Fruit fly (Drosophila melanogaster): ENCODE results near the gene Npc2d.

The Npc2d gene

DNA sequence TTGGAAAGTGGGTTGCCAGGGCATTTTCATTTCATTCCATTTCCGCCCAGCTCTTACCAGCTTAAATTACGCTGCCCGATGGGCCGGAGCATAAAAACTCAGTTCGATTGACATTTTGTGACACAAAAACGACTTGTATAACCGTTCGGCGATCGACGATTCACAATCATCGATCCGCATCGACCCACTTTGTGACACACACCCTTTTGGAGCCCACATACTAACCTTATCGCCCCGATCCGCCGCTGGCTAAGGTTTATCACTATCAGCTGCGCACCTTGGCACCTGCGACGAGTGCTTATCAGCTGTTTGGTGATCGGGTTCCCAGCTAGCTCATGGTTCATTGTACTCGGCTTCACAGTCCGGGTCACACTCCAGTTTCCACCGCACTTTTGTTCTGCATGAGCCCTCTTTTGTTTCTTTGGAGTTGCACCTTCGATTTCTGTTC, 43.5 kb upstream of the Npc2d start (continued):
- TF ChIP-seq crp (GFP tag; optimal IDR thresholded peaks at IDR 0.05): peak in 1 of 2 experiments; percentile 7
- TF ChIP-seq CG3065 (GFP tag; optimal IDR thresholded peaks at IDR 0.05): no peak
- TF ChIP-seq CG11696 (GFP tag; IDR thresholded peaks at IDR 0.05): peak; percentile 67
- no peak for TF ChIP-seq repo (GFP tag; optimal IDR thresholded peaks at IDR 0.05)
- TF ChIP-seq C15 (GFP tag; IDR thresholded peaks at IDR 0.05): 0 out of 3 replicates have a peak, but pooled peaks have one; percentile 35
- TF ChIP-seq HmgZ (tag; optimal IDR thresholded peaks at IDR 0.05): peak; percentile 60
- no peak for TF ChIP-seq CG7357 (GFP tag; IDR thresholded peaks at IDR 0.05)
- TF ChIP-seq sug (tag; optimal IDR thresholded peaks at IDR 0.05): peak; percentile 92
- no peak for TF ChIP-seq Xbp1 (GFP tag; optimal IDR thresholded peaks at IDR 0.05)
- TF ChIP-seq pan (optimal IDR thresholded peaks at IDR 0.05): no peak
- peak in 1 of 2 experiments; percentile 16 for TF ChIP-seq pan (GFP tag; optimal IDR thresholded peaks at IDR 0.05 in 1 of 2, IDR thresholded peaks at IDR 0.05 in 1 of 2)
- no peak for TF ChIP-seq CG6689 (GFP tag; IDR thresholded peaks at IDR 0.05)
- no peak for TF ChIP-seq Asciz (GFP tag; optimal IDR thresholded peaks at IDR 0.05)
- no peak for TF ChIP-seq mam (GFP tag; optimal IDR thresholded peaks at IDR 0.05)
- TF ChIP-seq CG13775 (GFP tag; optimal IDR thresholded peaks at IDR 0.05): no peak
- no peak for TF ChIP-seq vnd (GFP tag; IDR thresholded peaks at IDR 0.05; ENCODE audit: partially characterized antibody)
- TF ChIP-seq CG1832 (GFP tag; optimal IDR thresholded peaks at IDR 0.05): no peak
- no peak for TF ChIP-seq h (optimal IDR thresholded peaks at IDR 0.05)
- no peak for TF ChIP-seq CG18476 (GFP tag; optimal IDR thresholded peaks at IDR 0.05)
- TF ChIP-seq CG12219 (GFP tag; optimal IDR thresholded peaks at IDR 0.05): peak; percentile 8
- TF ChIP-seq CG13624 (GFP tag; optimal IDR thresholded peaks at IDR 0.05): no peak
- no peak for TF ChIP-seq Drgx (GFP tag; IDR thresholded peaks at IDR 0.05)
- TF ChIP-seq sisA (GFP tag; IDR thresholded peaks at IDR 0.05): no peak
- TF ChIP-seq Bdp1 (GFP tag; optimal IDR thresholded peaks at IDR 0.05): no peak
- no peak for TF ChIP-seq Side (GFP tag; optimal IDR thresholded peaks at IDR 0.05)
- 0 out of 3 replicates have a peak, but pooled peaks have one; percentile 17 for TF ChIP-seq so (GFP tag; IDR thresholded peaks at IDR 0.05)
- no peak for TF ChIP-seq dmrt11E (tag; optimal IDR thresholded peaks at IDR 0.05)
- TF ChIP-seq Rfx (GFP tag; IDR thresholded peaks at IDR 0.05): no peak
- TF ChIP-seq NfI (GFP tag; optimal IDR thresholded peaks at IDR 0.05): no peak
- no peak for TF ChIP-seq cas (GFP tag; IDR thresholded peaks at IDR 0.05)
- TF ChIP-seq Eip74EF (GFP tag; optimal IDR thresholded peaks at IDR 0.05): peak in 1 of 2 experiments; percentile 58
- TF ChIP-seq CG12155 (GFP tag; optimal IDR thresholded peaks at IDR 0.05): no peak
- no peak for TF ChIP-seq bab2 (GFP tag; optimal IDR thresholded peaks at IDR 0.05)
- TF ChIP-seq CG32532 (GFP tag; IDR thresholded peaks at IDR 0.05): 0 out of 2 replicates have a peak, but pooled peaks have one; percentile 24
- 0 out of 2 replicates have a peak, but pooled peaks have one; percentile 43 for TF ChIP-seq CG14014 (GFP tag; IDR thresholded peaks at IDR 0.05)
- peak; percentile 86 for TF ChIP-seq exex (tag; optimal IDR thresholded peaks at IDR 0.05)
- TF ChIP-seq emc (GFP tag; optimal IDR thresholded peaks at IDR 0.05): no peak
- TF ChIP-seq esg (GFP tag; conservative IDR thresholded peaks at IDR 0.05): no peak
- TF ChIP-seq shn (GFP tag; optimal IDR thresholded peaks at IDR 0.05): no peak
- peak in 1 of 2 experiments; percentile 94 for TF ChIP-seq Hr78 (GFP tag; optimal IDR thresholded peaks at IDR 0.05)
- peak; percentile 17; the same call in 1 of the 2 replicates for TF ChIP-seq MBD-R2 (GFP tag; IDR thresholded peaks at IDR 0.05)
- TF ChIP-seq CG15514 (GFP tag; optimal IDR thresholded peaks at IDR 0.05): peak; percentile 20
- no peak for TF ChIP-seq zen2 (GFP tag; IDR thresholded peaks at IDR 0.05; ENCODE audit: partially characterized antibody)
- TF ChIP-seq maf-S (GFP tag; optimal IDR thresholded peaks at IDR 0.05): no peak
- TF ChIP-seq ap (GFP tag; IDR thresholded peaks at IDR 0.05): no peak
- peak; percentile 77 for TF ChIP-seq GATAe (GFP tag; conservative IDR thresholded peaks at IDR 0.05)
- TF ChIP-seq tgo (GFP tag; IDR thresholded peaks at IDR 0.05): no peak
- TF ChIP-seq ems (GFP tag; optimal IDR thresholded peaks at IDR 0.05): no peak
- peak; percentile 25 for TF ChIP-seq CG2678 (tag; optimal IDR thresholded peaks at IDR 0.05)
- no peak for TF ChIP-seq CG10209 (GFP tag; optimal IDR thresholded peaks at IDR 0.05)
- TF ChIP-seq grn (GFP tag; optimal IDR thresholded peaks at IDR 0.05): peak; percentile 100
